Fruit fly (Drosophila melanogaster) Kc167 (cell line): ENCODE data around the gene CG5122.

Experiments
- Myc ChIP-seq: fragments of >200 bp; optimal IDR thresholded peaks from 2 replicates; lab custom pipeline; 2017; ENCODE audit warnings: missing external identifiers
- h ChIP-seq: fragments of >200 bp; optimal IDR thresholded peaks from 3 replicates; lab custom pipeline; 2018; ENCODE audit warnings: missing external identifiers
- insv ChIP-seq: fragments of >200 bp; optimal IDR thresholded peaks from 3 replicates; lab custom pipeline; 2018; ENCODE audit warnings: missing external identifiers
- psq ChIP-seq: fragments of >200 bp; optimal IDR thresholded peaks from 2 replicates; lab custom pipeline; 2017; ENCODE audit warnings: missing external identifiers
- ttk ChIP-seq: sonication (Bioruptor generic); optimal IDR thresholded peaks from 2 replicates; lab custom pipeline; 2017; ENCODE audit warnings: missing external identifiers

DNA sequence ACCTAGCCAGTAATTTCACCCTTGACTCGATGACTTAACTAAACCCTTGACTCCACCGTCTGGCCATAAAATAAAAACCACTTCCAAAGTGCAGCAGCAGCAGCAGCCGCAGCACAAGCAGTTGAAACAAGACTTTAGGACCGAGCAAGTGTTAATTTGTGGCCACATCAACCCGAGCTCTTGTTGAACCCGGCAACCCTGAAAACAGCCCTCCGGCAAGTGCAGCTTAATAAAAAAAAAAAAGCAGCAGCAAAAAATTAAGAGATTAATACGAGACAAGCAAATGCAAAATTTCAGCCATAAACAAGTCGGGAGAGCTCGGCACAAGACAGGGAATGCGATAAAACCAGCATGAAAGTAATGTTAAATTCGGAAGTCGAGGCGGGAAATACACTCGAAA, 25.6 kb upstream of the CG5122 start:
- no peak for TF ChIP-seq insv (lab: Kevin White, UChicago)
- no peak for TF ChIP-seq h (lab: Kevin White, UChicago)
- TF ChIP-seq psq (lab: Kevin White, UChicago): no peak
- no peak for TF ChIP-seq Myc (lab: Kevin White, UChicago)
- TF ChIP-seq ttk (lab: Kevin White, UChicago): no peak
